Worm (Caenorhabditis elegans) whole organism, L1 larva: Measurements from ENCODE around the gene T20B12.4.

ENCODE experiments used
- C04F5.9 ChIP-seq: sonication (generic microtip); optimal IDR thresholded peaks from 2 replicates; lab custom pipeline; 2016; ENCODE audit warnings: missing genetic modification characterization, missing compliant biosample characterization
- F16B12.6 ChIP-seq: fragments of 150-350 bp; optimal IDR thresholded peaks from 2 replicates; lab custom pipeline; 2014; ENCODE audit warnings: missing biosample characterization, missing genetic modification characterization
- aha-1 ChIP-seq: fragments of 150-350 bp; optimal IDR thresholded peaks from 2 replicates; lab custom pipeline; 2014; ENCODE audit warnings: missing biosample characterization, missing genetic modification characterization
- blmp-1 ChIP-seq: fragments of 150-350 bp; optimal IDR thresholded peaks from 2 replicates; lab custom pipeline; 2014; ENCODE audit warnings: missing biosample characterization, missing genetic modification characterization
- ceh-63 ChIP-seq: fragments of 200-800 bp; sonication (Bioruptor generic); optimal IDR thresholded peaks from 2 replicates; lab custom pipeline; 2018; ENCODE audit warnings: mild to moderate bottlenecking, missing genetic modification characterization, missing compliant biosample characterization
- ceh-8 ChIP-seq: fragments of 200-800 bp; sonication (Bioruptor generic); optimal IDR thresholded peaks from 2 replicates; lab custom pipeline; 2018; ENCODE audit warnings: mild to moderate bottlenecking, missing genetic modification characterization, moderate library complexity, missing compliant biosample characterization
- ceh-82 ChIP-seq, 3 experiments: fragments of 150-350 bp in 1 of 3; sonication (generic microtip) in 2 of 3; optimal IDR thresholded peaks; 2 replicates each; lab custom pipeline; 2014 to 2017; ENCODE audit warnings: missing biosample characterization in 3 of 3, missing genetic modification characterization in 3 of 3
- dpl-1 ChIP-seq, 3 experiments: fragments of 150-350 bp in 2 of 3; sonication (generic microtip) in 1 of 3; optimal IDR thresholded peaks; 2 replicates each; lab custom pipeline; 2014 to 2017; ENCODE audit warnings: missing biosample characterization in 3 of 3, missing genetic modification characterization in 3 of 3, missing genetic modification reagents in 3 of 3
- efl-1 ChIP-seq, 4 experiments: fragments of 150-350 bp; optimal IDR thresholded peaks in 3 of 4; peaks in 1 of 4; 1 replicate in 1 of 4; 2 replicates in 3 of 4; lab custom pipeline; 2014; ENCODE audit warnings: missing biosample characterization in 2 of 4, missing genetic modification characterization in 2 of 4, missing genetic modification reagents in 2 of 4
- egl-27 ChIP-seq, 2 experiments: fragments of 150-350 bp in 1 of 2; sonication (generic microtip); optimal IDR thresholded peaks; 3 replicates each; lab custom pipeline; 2017 to 2018; ENCODE audit warnings: missing biosample characterization in 2 of 2, missing genetic modification characterization in 2 of 2, missing genetic modification reagents in 2 of 2
- elt-2 ChIP-seq: sonication (generic microtip); optimal IDR thresholded peaks from 2 replicates; lab custom pipeline; 2016; ENCODE audit warnings: missing genetic modification characterization, mild to moderate bottlenecking, inconsistent platforms, missing compliant biosample characterization, missing genetic modification reagents
- ets-5 ChIP-seq: fragments of 200-800 bp; sonication (Bioruptor generic); IDR thresholded peaks from 2 replicates; pipeline ENCODE4 v1.3.6; 2022; ENCODE audit warnings: missing genetic modification characterization, missing compliant biosample characterization
- fkh-10 ChIP-seq: sonication (generic microtip); optimal IDR thresholded peaks from 2 replicates; lab custom pipeline; 2017; ENCODE audit warnings: missing biosample characterization, missing genetic modification reagents, missing genetic modification characterization
- fkh-4 ChIP-seq: sonication (generic microtip); optimal IDR thresholded peaks from 2 replicates; lab custom pipeline; 2016; ENCODE audit warnings: missing compliant biosample characterization, missing genetic modification characterization, borderline replicate concordance
- fkh-8 ChIP-seq: sonication (generic microtip); optimal IDR thresholded peaks from 2 replicates; lab custom pipeline; 2016; ENCODE audit warnings: mild to moderate bottlenecking, missing genetic modification characterization, missing compliant biosample characterization
- hlh-17 ChIP-seq: fragments of 200-800 bp; sonication (Bioruptor generic); optimal IDR thresholded peaks from 2 replicates; lab custom pipeline; 2018; ENCODE audit warnings: missing genetic modification characterization, mild to moderate bottlenecking, missing compliant biosample characterization, moderate library complexity, borderline replicate concordance
- hlh-4 ChIP-seq: sonication (generic microtip); optimal IDR thresholded peaks from 2 replicates; lab custom pipeline; 2016; ENCODE audit warnings: mild to moderate bottlenecking, missing genetic modification characterization, missing compliant biosample characterization
- hpl-2 ChIP-seq: fragments of 150-350 bp; optimal IDR thresholded peaks from 2 replicates; lab custom pipeline; 2014; ENCODE audit warnings: missing biosample characterization, missing genetic modification reagents, missing genetic modification characterization
- isw-1 ChIP-seq: fragments of 200-800 bp; sonication (Bioruptor generic); IDR thresholded peaks from 2 replicates; pipeline ENCODE4 v1.3.6; 2022; ENCODE audit warnings: missing genetic modification characterization, missing compliant biosample characterization
- jun-1 ChIP-seq: fragments of 150-350 bp; optimal IDR thresholded peaks from 2 replicates; lab custom pipeline; 2014; ENCODE audit warnings: missing biosample characterization, missing genetic modification reagents, missing genetic modification characterization
- lin-13 ChIP-seq: fragments of 150-350 bp; optimal IDR thresholded peaks from 2 replicates; lab custom pipeline; 2014; ENCODE audit warnings: missing biosample characterization, missing genetic modification reagents, missing genetic modification characterization
- lin-14 ChIP-seq: fragments of 200-800 bp; sonication (Bioruptor generic); optimal IDR thresholded peaks from 2 replicates; lab custom pipeline; 2018; ENCODE audit warnings: mild to moderate bottlenecking, missing genetic modification characterization, moderate library complexity, missing compliant biosample characterization
- lin-15B ChIP-seq: fragments of 150-350 bp; sonication (generic microtip); optimal IDR thresholded peaks from 3 replicates; lab custom pipeline; 2014; ENCODE audit warnings: missing biosample characterization, missing genetic modification characterization
- lin-35 ChIP-seq, 2 experiments: fragments of 150-350 bp; optimal IDR thresholded peaks; 2 replicates each; lab custom pipeline; 2014; ENCODE audit warnings: missing biosample characterization in 2 of 2, missing genetic modification characterization in 2 of 2, missing genetic modification reagents in 2 of 2
- lsy-2 ChIP-seq, 2 experiments: fragments of 150-350 bp; optimal IDR thresholded peaks; 2 replicates each; lab custom pipeline; 2014; ENCODE audit warnings: missing biosample characterization in 2 of 2, missing genetic modification characterization in 2 of 2
- mdl-1 ChIP-seq, 2 experiments: fragments of 150-350 bp; optimal IDR thresholded peaks; 2 replicates each; lab custom pipeline; 2014 to 2017; ENCODE audit warnings: missing biosample characterization in 2 of 2, missing genetic modification characterization in 2 of 2, inconsistent platforms in 1 of 2
- mef-2 ChIP-seq: fragments of 150-350 bp; optimal IDR thresholded peaks from 2 replicates; lab custom pipeline; 2014; ENCODE audit warnings: missing biosample characterization, missing genetic modification characterization
- mep-1 ChIP-seq: fragments of 150-350 bp; optimal IDR thresholded peaks from 2 replicates; lab custom pipeline; 2014; ENCODE audit warnings: missing biosample characterization, missing genetic modification characterization
- nhr-11 ChIP-seq: fragments of 150-350 bp; optimal IDR thresholded peaks from 2 replicates; lab custom pipeline; 2014; ENCODE audit warnings: missing biosample characterization, missing genetic modification characterization
- nhr-12 ChIP-seq: sonication (generic microtip); optimal IDR thresholded peaks from 2 replicates; lab custom pipeline; 2017; ENCODE audit warnings: missing biosample characterization, missing genetic modification characterization
- nhr-19 ChIP-seq: fragments of 200-800 bp; sonication (Bioruptor generic); conservative IDR thresholded peaks from 2 replicates; pipeline ENCODE4 v1.3.6; 2022; ENCODE audit warnings: missing genetic modification characterization, missing compliant biosample characterization
- nhr-237 ChIP-seq: fragments of 150-350 bp; optimal IDR thresholded peaks from 2 replicates; lab custom pipeline; 2014; ENCODE audit warnings: missing biosample characterization, missing genetic modification characterization
- nhr-28 ChIP-seq: fragments of 150-350 bp; optimal IDR thresholded peaks from 2 replicates; lab custom pipeline; 2014; ENCODE audit warnings: missing biosample characterization, missing genetic modification characterization
- nhr-47 ChIP-seq: sonication (generic microtip); optimal IDR thresholded peaks from 2 replicates; lab custom pipeline; 2016; ENCODE audit warnings: mild to moderate bottlenecking, missing genetic modification characterization, moderate library complexity, missing compliant biosample characterization
- nhr-71 ChIP-seq: sonication (generic microtip); optimal IDR thresholded peaks from 2 replicates; lab custom pipeline; 2016; ENCODE audit warnings: mild to moderate bottlenecking, missing genetic modification characterization, moderate library complexity, missing compliant biosample characterization
- nhr-77 ChIP-seq: fragments of 150-350 bp; optimal IDR thresholded peaks from 2 replicates; lab custom pipeline; 2014; ENCODE audit warnings: missing biosample characterization, missing genetic modification characterization
- nhr-90 ChIP-seq: sonication (generic microtip); optimal IDR thresholded peaks from 2 replicates; lab custom pipeline; 2016; ENCODE audit warnings: mild to moderate bottlenecking, missing genetic modification characterization, missing compliant biosample characterization; ENCODE audit not compliant: poor library complexity
- rnt-1 ChIP-seq: sonication (generic microtip); optimal IDR thresholded peaks from 2 replicates; lab custom pipeline; 2016; ENCODE audit warnings: mild to moderate bottlenecking, missing genetic modification characterization, moderate library complexity, missing compliant biosample characterization
- snu-23 ChIP-seq: sonication (generic microtip); optimal IDR thresholded peaks from 2 replicates; lab custom pipeline; 2016; ENCODE audit warnings: missing genetic modification characterization, missing compliant biosample characterization
- swsn-7 ChIP-seq: sonication (generic microtip); optimal IDR thresholded peaks from 2 replicates; lab custom pipeline; 2016; ENCODE audit warnings: missing genetic modification characterization, missing compliant biosample characterization
- unc-130 ChIP-seq: fragments of 150-350 bp; optimal IDR thresholded peaks from 2 replicates; lab custom pipeline; 2017; ENCODE audit warnings: missing biosample characterization, missing genetic modification characterization, inconsistent platforms
- unc-62 ChIP-seq: fragments of 150-350 bp; optimal IDR thresholded peaks from 2 replicates; lab custom pipeline; 2014; ENCODE audit warnings: missing biosample characterization, missing genetic modification reagents, missing genetic modification characterization
- unc-86 ChIP-seq: sonication (generic microtip); optimal IDR thresholded peaks from 2 replicates; lab custom pipeline; 2016; ENCODE audit warnings: missing genetic modification characterization, missing compliant biosample characterization
- xbp-1 ChIP-seq: sonication (generic microtip); optimal IDR thresholded peaks from 2 replicates; lab custom pipeline; 2016; ENCODE audit warnings: missing genetic modification characterization, missing compliant biosample characterization
- ztf-11 ChIP-seq, 2 experiments: sonication (generic microtip); optimal IDR thresholded peaks; 2 replicates each; lab custom pipeline; 2016 to 2017; ENCODE audit warnings: missing genetic modification characterization in 2 of 2, missing biosample characterization in 1 of 2, missing compliant biosample characterization in 1 of 2

Gene T20B12.4

ce11 chrIII:7383733-7384132 lies 16.2 kb downstream of the T20B12.4 start, which contains the start of gene tbp-1:
Gene tbp-1, plus strand, starts transcription at chrIII:7384033.
- TF ChIP-seq lin-13, result no peak
- TF ChIP-seq nhr-237, result no peak
- no peak for TF ChIP-seq ztf-11 (tag; optimal IDR thresholded peaks at IDR 0.05; lab: Kevin White, UChicago)
- TF ChIP-seq mep-1, result no peak
- no peak for TF ChIP-seq isw-1 (GFP tag; lab: Robert Waterston, UW)
- TF ChIP-seq nhr-11 (tag; lab: Kevin White, UChicago), result no peak
- TF ChIP-seq hlh-17 (GFP tag; lab: Kevin White, UChicago), result no peak
- no peak for TF ChIP-seq ceh-8 (GFP tag; lab: Kevin White, UChicago)

- TF ChIP-seq ets-5 (GFP tag; lab: Robert Waterston, UW) (no peak), mef-2 (no peak), unc-86 (tag; lab: Kevin White, UChicago) (no peak), ceh-63 (GFP tag; lab: Kevin White, UChicago) (no peak), ceh-82 (tag; optimal IDR thresholded peaks at IDR 0.05; lab: Kevin White, UChicago) (no peak), nhr-71 (no peak), nhr-90 (tag; lab: Kevin White, UChicago) (no peak), egl-27 (tag; optimal IDR thresholded peaks at IDR 0.05; lab: Kevin White, UChicago) (no peak), aha-1 (no peak), nhr-28 (tag; lab: Kevin White, UChicago) (no peak), C04F5.9 (no peak), F16B12.6 (tag; lab: Kevin White, UChicago) (no peak), efl-1 (optimal IDR thresholded peaks at IDR 0.05; lab: Kevin White, UChicago) (no peak), efl-1 (GFP tag; optimal IDR thresholded peaks at IDR 0.05 in 1 of 2; lab: Kevin White, UChicago) (no peak), unc-130 (tag; lab: Kevin White, UChicago) (no peak), hpl-2 (GFP tag; lab: Kevin White, UChicago) (no peak), hlh-4 (tag; lab: Kevin White, UChicago) (no peak), fkh-8 (tag; lab: Kevin White, UChicago) (no peak), unc-62 (GFP tag; lab: Kevin White, UChicago) (no peak), nhr-47 (tag; lab: Kevin White, UChicago) (no peak), nhr-12 (no peak)
Observed at ce11 chrIII:7385929-7386328, 18.4 kb downstream of the T20B12.4 start, which contains the start of gene trd-1. Gene trd-1, plus strand, starts transcription at chrIII:7386229.

- no peak for TF ChIP-seq fkh-4
- peak; percentile 24 for TF ChIP-seq fkh-10 (GFP tag; lab: Kevin White, UChicago)
- TF ChIP-seq lsy-2 (tag; optimal IDR thresholded peaks at IDR 0.05; lab: Kevin White, UChicago), result peak in 1 of 2 experiments; percentile 52
- peak; percentile 20 to 23 for TF ChIP-seq efl-1 (optimal IDR thresholded peaks at IDR 0.05; lab: Kevin White, UChicago)
- TF ChIP-seq efl-1 (GFP tag; optimal IDR thresholded peaks at IDR 0.05 in 1 of 2; lab: Kevin White, UChicago), result peak; percentile 7 to 51
- no peak for TF ChIP-seq nhr-77 (tag; lab: Kevin White, UChicago)
- TF ChIP-seq unc-86 (tag; lab: Kevin White, UChicago), result peak; percentile 13
- no peak for TF ChIP-seq ceh-8 (GFP tag; lab: Kevin White, UChicago)
- peak in 2 of 3 experiments; percentile 11 to 14 for TF ChIP-seq ceh-82 (tag; optimal IDR thresholded peaks at IDR 0.05; lab: Kevin White, UChicago)
- peak; percentile 18 for TF ChIP-seq xbp-1 (tag; lab: Kevin White, UChicago)
- TF ChIP-seq nhr-90 (tag; lab: Kevin White, UChicago), result peak; percentile 9
- TF ChIP-seq nhr-71, result peak; percentile 46
- TF ChIP-seq lin-14, result peak; percentile 66
- no peak for TF ChIP-seq nhr-11 (tag; lab: Kevin White, UChicago)
- peak; percentile 18 to 36 for TF ChIP-seq lin-35 (GFP tag; optimal IDR thresholded peaks at IDR 0.05; lab: Kevin White, UChicago)
- TF ChIP-seq blmp-1 (tag; lab: Kevin White, UChicago), result no peak
- peak; percentile 8 for TF ChIP-seq mep-1
- peak in 1 of 2 experiments; percentile 36 for TF ChIP-seq mdl-1 (tag; optimal IDR thresholded peaks at IDR 0.05; lab: Kevin White, UChicago)
- TF ChIP-seq swsn-7 (tag; lab: Kevin White, UChicago), result peak; percentile 7
- TF ChIP-seq nhr-47 (tag; lab: Kevin White, UChicago), result peak; percentile 54
- TF ChIP-seq jun-1, result peak; percentile 45
- TF ChIP-seq dpl-1 (GFP tag; optimal IDR thresholded peaks at IDR 0.05; lab: Kevin White, UChicago), result peak in 2 of 3 experiments; percentile 2 to 16
- peak; percentile 33 for TF ChIP-seq snu-23
- peak; percentile 27 for TF ChIP-seq elt-2 (tag; lab: Kevin White, UChicago)
- TF ChIP-seq lin-15B (tag; lab: Kevin White, UChicago), result peak; percentile 28
- no peak for TF ChIP-seq lin-13
- TF ChIP-seq nhr-19, result 0 out of 2 replicates have a peak, but pooled peaks have one; percentile 10
- peak; percentile 16 for TF ChIP-seq rnt-1 (tag; lab: Kevin White, UChicago)
Observed at ce11 chrIII:7387359-7387758, 19.8 kb downstream of the T20B12.4 start.
